Fruit fly (Drosophila melanogaster): Measurements from ENCODE around the gene Ptip.

Gene Ptip

dm6 chr3L:14028485-14029384, at the start of gene Ptip:
Ptip (minus strand) TSS chr3L:14029121.
- TF ChIP-seq usp (GFP tag; optimal IDR thresholded peaks at IDR 0.05) (no peak), Dll (optimal IDR thresholded peaks at IDR 0.05) (peak; percentile 28)

- TF ChIP-seq Dll (optimal IDR thresholded peaks at IDR 0.05) (no peak), pan (optimal IDR thresholded peaks at IDR 0.05) (no peak), psq (optimal IDR thresholded peaks at IDR 0.05) (no peak), usp (GFP tag; optimal IDR thresholded peaks at IDR 0.05) (no peak), EcR (GFP tag; optimal IDR thresholded peaks at IDR 0.05) (no peak), CG8478 (optimal IDR thresholded peaks at IDR 0.05) (no peak)
Observed at dm6 chr3L:14078227-14078626, 49.3 kb upstream of the Ptip start.

dm6 chr3L:14076559-14076958, 47.6 kb upstream of the Ptip start:
- TF ChIP-seq Dll (optimal IDR thresholded peaks at IDR 0.05) = no peak
- no peak for TF ChIP-seq usp (GFP tag; optimal IDR thresholded peaks at IDR 0.05)
- TF ChIP-seq EcR (GFP tag; optimal IDR thresholded peaks at IDR 0.05) = no peak
- TF ChIP-seq psq (optimal IDR thresholded peaks at IDR 0.05) = no peak
- TF ChIP-seq pan (optimal IDR thresholded peaks at IDR 0.05) = no peak
- TF ChIP-seq CG8478 (optimal IDR thresholded peaks at IDR 0.05) = no peak

dm6 chr3L:14075472-14075871, 46.6 kb upstream of the Ptip start, which contains the start of gene btl:
btl (plus strand) TSS chr3L:14075772.
- TF ChIP-seq EcR (GFP tag; optimal IDR thresholded peaks at IDR 0.05) (no peak), Dll (optimal IDR thresholded peaks at IDR 0.05) (no peak), usp (GFP tag; optimal IDR thresholded peaks at IDR 0.05) (no peak), CG8478 (optimal IDR thresholded peaks at IDR 0.05) (no peak), psq (optimal IDR thresholded peaks at IDR 0.05) (no peak), pan (optimal IDR thresholded peaks at IDR 0.05) (no peak)

dm6 chr3L:14071621-14072020, 42.7 kb upstream of the Ptip start, which contains the start of gene Pex1:
Pex1 (plus strand) TSS chr3L:14071892.
- TF ChIP-seq Dll (optimal IDR thresholded peaks at IDR 0.05) (no peak), usp (GFP tag; optimal IDR thresholded peaks at IDR 0.05) (no peak)

dm6 chr3L:14064065-14064414, 35.1 kb upstream of the Ptip start:
- TF ChIP-seq pan (optimal IDR thresholded peaks at IDR 0.05) (no peak), usp (GFP tag; optimal IDR thresholded peaks at IDR 0.05) (no peak), EcR (GFP tag; optimal IDR thresholded peaks at IDR 0.05) (no peak), CG8478 (optimal IDR thresholded peaks at IDR 0.05) (no peak), Dll (optimal IDR thresholded peaks at IDR 0.05) (no peak), psq (optimal IDR thresholded peaks at IDR 0.05) (no peak)

- TF ChIP-seq EcR (GFP tag; optimal IDR thresholded peaks at IDR 0.05) (no peak), psq (optimal IDR thresholded peaks at IDR 0.05) (no peak), Dll (optimal IDR thresholded peaks at IDR 0.05) (no peak), CG8478 (optimal IDR thresholded peaks at IDR 0.05) (no peak), pan (optimal IDR thresholded peaks at IDR 0.05) (no peak), usp (GFP tag; optimal IDR thresholded peaks at IDR 0.05) (no peak)
Observed at dm6 chr3L:14063241-14064064, 34.5 kb upstream of the Ptip start.

- no peak for TF ChIP-seq psq (optimal IDR thresholded peaks at IDR 0.05)
- no peak for TF ChIP-seq CG8478 (optimal IDR thresholded peaks at IDR 0.05)
- TF ChIP-seq Dll (optimal IDR thresholded peaks at IDR 0.05) = no peak
- TF ChIP-seq pan (optimal IDR thresholded peaks at IDR 0.05) = no peak
- no peak for TF ChIP-seq usp (GFP tag; optimal IDR thresholded peaks at IDR 0.05)
- no peak for TF ChIP-seq EcR (GFP tag; optimal IDR thresholded peaks at IDR 0.05)
Observed at dm6 chr3L:14062702-14063101, 33.8 kb upstream of the Ptip start.

- no peak for TF ChIP-seq psq (optimal IDR thresholded peaks at IDR 0.05)
- no peak for TF ChIP-seq EcR (GFP tag; optimal IDR thresholded peaks at IDR 0.05)
- no peak for TF ChIP-seq CG8478 (optimal IDR thresholded peaks at IDR 0.05)
- TF ChIP-seq usp (GFP tag; optimal IDR thresholded peaks at IDR 0.05) = no peak
- no peak for TF ChIP-seq pan (optimal IDR thresholded peaks at IDR 0.05)
- no peak for TF ChIP-seq Dll (optimal IDR thresholded peaks at IDR 0.05)
Observed at dm6 chr3L:14059266-14059974, 30.5 kb upstream of the Ptip start.

dm6 chr3L:14056816-14057215, 27.9 kb upstream of the Ptip start:
- TF ChIP-seq usp (GFP tag; optimal IDR thresholded peaks at IDR 0.05) (no peak), EcR (GFP tag; optimal IDR thresholded peaks at IDR 0.05) (no peak), pan (optimal IDR thresholded peaks at IDR 0.05) (no peak), psq (optimal IDR thresholded peaks at IDR 0.05) (no peak)

- no peak for TF ChIP-seq EcR (GFP tag; optimal IDR thresholded peaks at IDR 0.05)
- no peak for TF ChIP-seq CG8478 (optimal IDR thresholded peaks at IDR 0.05)
Observed at dm6 chr3L:14055815-14056516, 27.0 kb upstream of the Ptip start.
